Worm (Caenorhabditis elegans) whole organism, L4 larva: Measurements from ENCODE around the gene dph-1.

Experiments used
- F10B5.3 ChIP-seq: sonication (generic microtip); optimal IDR thresholded peaks from 2 replicates; lab custom pipeline; 2016; ENCODE audit warnings: mild to moderate bottlenecking, missing genetic modification characterization, missing compliant biosample characterization
- F44E2.7 ChIP-seq: fragments of 200-800 bp; sonication (Bioruptor generic); IDR thresholded peaks from 2 replicates; pipeline ENCODE4 v2.1.2; 2022; ENCODE audit warnings: missing genetic modification characterization, missing compliant biosample characterization
- R02D3.7 ChIP-seq: fragments of 150-350 bp; sonication (generic microtip); optimal IDR thresholded peaks from 3 replicates; lab custom pipeline; 2014; ENCODE audit warnings: missing biosample characterization, missing genetic modification characterization
- T26A8.4 ChIP-seq: fragments of 200-800 bp; sonication (Bioruptor generic); IDR thresholded peaks from 2 replicates; pipeline ENCODE4 v1.3.6; 2022; ENCODE audit warnings: missing genetic modification characterization, missing compliant biosample characterization
- Y48G9A.11 ChIP-seq: fragments of 200-800 bp; sonication (Bioruptor generic); IDR thresholded peaks from 2 replicates; pipeline ENCODE4 v1.3.6; 2022; ENCODE audit warnings: missing genetic modification reagents, missing genetic modification characterization, missing compliant biosample characterization
- Y5F2A.4 ChIP-seq: fragments of 200-800 bp; sonication (Bioruptor generic); optimal IDR thresholded peaks from 2 replicates; lab custom pipeline; 2018; ENCODE audit warnings: mild to moderate bottlenecking, missing genetic modification characterization, missing compliant biosample characterization
- Y75B8A.6 ChIP-seq: fragments of 200-800 bp; sonication (Bioruptor generic); IDR thresholded peaks from 2 replicates; pipeline ENCODE4 v1.3.6; 2022; ENCODE audit warnings: missing genetic modification reagents, missing genetic modification characterization, missing compliant biosample characterization
- ZK337.2 ChIP-seq: fragments of 200-800 bp; sonication (Bioruptor generic); IDR thresholded peaks from 2 replicates; pipeline ENCODE4 v1.3.6; 2022; ENCODE audit warnings: missing genetic modification reagents, missing genetic modification characterization, missing compliant biosample characterization
- aha-1 ChIP-seq: fragments of 150-350 bp; peaks from one replicate; lab custom pipeline; 2014; ENCODE audit warnings: missing biosample characterization, missing genetic modification characterization
- aly-2 ChIP-seq: sonication (generic microtip); optimal IDR thresholded peaks from 2 replicates; lab custom pipeline; 2018; ENCODE audit warnings: missing biosample characterization, missing genetic modification characterization
- ama-1 ChIP-seq: fragments of 150-350 bp; optimal IDR thresholded peaks from 2 replicates; lab custom pipeline; 2014; ENCODE audit warnings: inconsistent platforms, mixed read lengths
- ceh-20 ChIP-seq: fragments of 200-800 bp; sonication (Bioruptor generic); IDR thresholded peaks from 2 replicates; pipeline ENCODE4 v1.3.6; 2022; ENCODE audit warnings: missing genetic modification reagents, missing genetic modification characterization, missing compliant biosample characterization
- ceh-28 ChIP-seq: fragments of 150-350 bp; optimal IDR thresholded peaks from 2 replicates; lab custom pipeline; 2014; ENCODE audit warnings: missing biosample characterization, missing genetic modification reagents, missing genetic modification characterization
- ces-1 ChIP-seq: fragments of 150-350 bp; sonication (generic microtip); optimal IDR thresholded peaks from 4 replicates; lab custom pipeline; 2014; ENCODE audit warnings: missing biosample characterization, missing genetic modification reagents, missing genetic modification characterization
- ctbp-1 ChIP-seq: fragments of 200-800 bp; sonication (Bioruptor generic); IDR thresholded peaks from 2 replicates; pipeline ENCODE4 v1.3.6; 2022; ENCODE audit warnings: missing genetic modification reagents, missing genetic modification characterization, missing compliant biosample characterization
- dpl-1 ChIP-seq: fragments of 150-350 bp; optimal IDR thresholded peaks from 2 replicates; lab custom pipeline; 2014; ENCODE audit warnings: missing biosample characterization, missing genetic modification reagents, missing genetic modification characterization
- dve-1 ChIP-seq: sonication (generic microtip); optimal IDR thresholded peaks from 2 replicates; lab custom pipeline; 2017; ENCODE audit warnings: antibody characterized with exemption, mild to moderate bottlenecking, missing genetic modification characterization, missing compliant biosample characterization; ENCODE audit not compliant: insufficient read depth
- egl-43 ChIP-seq: fragments of 200-800 bp; sonication (Bioruptor generic); IDR thresholded peaks from 2 replicates; pipeline ENCODE4 v1.3.6; 2022; ENCODE audit warnings: missing genetic modification reagents, missing genetic modification characterization, missing compliant biosample characterization
- fkh-10 ChIP-seq: fragments of 150-350 bp; optimal IDR thresholded peaks from 2 replicates; lab custom pipeline; 2014; ENCODE audit warnings: missing biosample characterization, missing genetic modification reagents, missing genetic modification characterization
- fos-1 ChIP-seq: fragments of 150-350 bp; optimal IDR thresholded peaks from 2 replicates; lab custom pipeline; 2014; ENCODE audit warnings: missing biosample characterization, missing genetic modification characterization
- gei-8 ChIP-seq: fragments of 200-800 bp; sonication (Bioruptor generic); optimal IDR thresholded peaks from 2 replicates; lab custom pipeline; 2018; ENCODE audit warnings: mild to moderate bottlenecking, missing genetic modification characterization, missing compliant biosample characterization
- hif-1 ChIP-seq, 2 experiments: sonication (generic microtip); optimal IDR thresholded peaks; 2 replicates each; lab custom pipeline; 2016 to 2017; ENCODE audit warnings: missing compliant biosample characterization in 2 of 2, missing genetic modification characterization in 2 of 2, missing genetic modification reagents in 2 of 2, missing genotype in 2 of 2, mild to moderate bottlenecking in 1 of 2
- hlh-11 ChIP-seq: fragments of 200-800 bp; sonication (Bioruptor generic); optimal IDR thresholded peaks from 2 replicates; lab custom pipeline; 2018; ENCODE audit warnings: mild to moderate bottlenecking, missing genetic modification characterization, missing compliant biosample characterization
- hlh-30 ChIP-seq: sonication (generic microtip); optimal IDR thresholded peaks from 2 replicates; lab custom pipeline; 2017; ENCODE audit warnings: antibody characterized with exemption, mild to moderate bottlenecking, missing genetic modification characterization, missing compliant biosample characterization; ENCODE audit not compliant: insufficient read depth
- jun-1 ChIP-seq: fragments of 150-350 bp; optimal IDR thresholded peaks from 2 replicates; lab custom pipeline; 2014; ENCODE audit warnings: missing biosample characterization, missing genetic modification reagents, missing genetic modification characterization
- lim-7 ChIP-seq: fragments of 200-800 bp; sonication (Bioruptor generic); IDR thresholded peaks from 2 replicates; pipeline ENCODE4 v1.3.6; 2022; ENCODE audit warnings: missing genetic modification characterization, missing compliant biosample characterization
- lin-38 ChIP-seq: fragments of 200-800 bp; sonication (Bioruptor generic); IDR thresholded peaks from 2 replicates; pipeline ENCODE4 v1.3.6; 2022; ENCODE audit warnings: missing genetic modification reagents, missing genetic modification characterization, missing compliant biosample characterization
- lin-39 ChIP-seq: fragments of 150-350 bp; optimal IDR thresholded peaks from 2 replicates; lab custom pipeline; 2014; ENCODE audit warnings: missing biosample characterization, missing genetic modification reagents, missing genetic modification characterization
- lsy-2 ChIP-seq, 2 experiments: fragments of 150-350 bp in 1 of 2; sonication (generic microtip) in 1 of 2; optimal IDR thresholded peaks; 2 replicates each; lab custom pipeline; 2014 to 2017; ENCODE audit warnings: missing biosample characterization in 2 of 2, missing genetic modification characterization in 2 of 2
- madf-9 ChIP-seq: fragments of 200-800 bp; sonication (Bioruptor generic); conservative IDR thresholded peaks from 2 replicates; pipeline ENCODE4 v1.3.6; 2022; ENCODE audit warnings: missing genetic modification reagents, missing genetic modification characterization, missing compliant biosample characterization
- mdl-1 ChIP-seq, 2 experiments: fragments of 150-350 bp in 1 of 2; sonication (generic microtip) in 1 of 2; optimal IDR thresholded peaks; 2 replicates each; lab custom pipeline; 2014 to 2017; ENCODE audit warnings: missing biosample characterization in 2 of 2, missing genetic modification characterization in 2 of 2
- mdt-29 ChIP-seq: fragments of 200-800 bp; sonication (Bioruptor generic); IDR thresholded peaks from 2 replicates; pipeline ENCODE4 v1.3.6; 2022; ENCODE audit warnings: missing genetic modification reagents, missing genetic modification characterization, missing compliant biosample characterization
- mep-1 ChIP-seq: fragments of 150-350 bp; sonication (generic microtip); optimal IDR thresholded peaks from 3 replicates; lab custom pipeline; 2014; ENCODE audit warnings: missing biosample characterization, missing genetic modification characterization
- mes-2 ChIP-seq: sonication (generic microtip); optimal IDR thresholded peaks from 2 replicates; lab custom pipeline; 2016; ENCODE audit warnings: missing genotype, mild to moderate bottlenecking, missing genetic modification characterization, missing compliant biosample characterization; ENCODE audit not compliant: poor library complexity, severe bottlenecking
- nhr-237 ChIP-seq: sonication (generic microtip); optimal IDR thresholded peaks from 2 replicates; lab custom pipeline; 2017; ENCODE audit warnings: missing biosample characterization, missing genetic modification characterization
- nhr-41 ChIP-seq: fragments of 200-800 bp; sonication (Bioruptor generic); IDR thresholded peaks from 2 replicates; pipeline ENCODE4 v1.3.6; 2022; ENCODE audit warnings: missing genetic modification reagents, missing genetic modification characterization, missing compliant biosample characterization
- nhr-48 ChIP-seq: sonication (generic microtip); optimal IDR thresholded peaks from 2 replicates; lab custom pipeline; 2016; ENCODE audit warnings: mild to moderate bottlenecking, missing genetic modification characterization, missing compliant biosample characterization
- pha-4 ChIP-seq, 2 experiments: fragments of 150-350 bp in 1 of 2; fragments of 200-800 bp in 1 of 2; sonication (Bioruptor generic) in 1 of 2; IDR thresholded peaks in 1 of 2; optimal IDR thresholded peaks in 1 of 2; 2 replicates each; pipeline versions ENCODE4 v1.3.6 to Lab custom; 2014 to 2022; ENCODE audit warnings: missing genetic modification characterization in 2 of 2, missing genetic modification reagents in 2 of 2, missing biosample characterization in 1 of 2, missing compliant biosample characterization in 1 of 2
- php-3 ChIP-seq: fragments of 200-800 bp; sonication (Bioruptor generic); IDR thresholded peaks from 2 replicates; pipeline ENCODE4 v1.3.6; 2022; ENCODE audit warnings: missing genetic modification reagents, missing genetic modification characterization, missing compliant biosample characterization
- rbr-2 ChIP-seq: sonication (generic microtip); optimal IDR thresholded peaks from 2 replicates; lab custom pipeline; 2016; ENCODE audit warnings: missing genotype, missing genetic modification characterization, missing compliant biosample characterization
- saeg-2 ChIP-seq: fragments of 200-800 bp; sonication (Bioruptor generic); IDR thresholded peaks from 2 replicates; pipeline ENCODE4 v1.3.6; 2022; ENCODE audit warnings: missing genetic modification reagents, missing genetic modification characterization, missing compliant biosample characterization
- unc-130 ChIP-seq: sonication (generic microtip); optimal IDR thresholded peaks from 2 replicates; lab custom pipeline; 2016; ENCODE audit warnings: missing genetic modification reagents, missing genetic modification characterization, missing compliant biosample characterization
- zfp-2 ChIP-seq: sonication (generic microtip); optimal IDR thresholded peaks from 2 replicates; lab custom pipeline; 2016; ENCODE audit warnings: mild to moderate bottlenecking, missing genetic modification characterization, missing compliant biosample characterization
- zfp-3 ChIP-seq: fragments of 200-800 bp; sonication (Bioruptor generic); conservative IDR thresholded peaks from 2 replicates; pipeline ENCODE4 v1.3.6; 2022; ENCODE audit warnings: missing genetic modification reagents, missing genetic modification characterization, missing compliant biosample characterization
- zip-11 ChIP-seq: fragments of 200-800 bp; sonication (Bioruptor generic); IDR thresholded peaks from 2 replicates; pipeline ENCODE4 v1.3.6; 2022; ENCODE audit warnings: missing genetic modification characterization, missing compliant biosample characterization
- ztf-11 ChIP-seq: fragments of 150-350 bp; optimal IDR thresholded peaks from 2 replicates; lab custom pipeline; 2014; ENCODE audit warnings: missing biosample characterization, missing genetic modification characterization

dph-1 gene

DNA sequence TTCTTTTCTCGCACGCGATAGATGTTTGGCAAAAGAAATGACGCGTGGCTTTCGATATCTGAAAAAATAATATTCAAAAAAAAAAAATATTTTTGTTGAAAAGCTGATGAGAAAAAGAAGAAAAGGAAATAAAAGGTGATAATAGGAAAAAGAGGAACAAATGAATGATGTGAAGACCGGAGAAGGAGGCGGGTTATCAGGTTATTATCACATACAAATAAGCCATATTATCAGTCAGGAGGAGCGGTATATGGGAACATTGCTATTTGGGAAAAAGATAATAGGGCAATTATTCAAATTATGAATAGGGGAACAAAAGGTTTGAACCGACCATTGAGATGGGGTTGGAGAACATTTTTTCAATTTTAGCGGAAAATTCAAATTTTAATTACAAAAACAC, 32.5 kb upstream of the dph-1 start:
- no peak for TF ChIP-seq lim-7
- no peak for TF ChIP-seq Y75B8A.6
- TF ChIP-seq T26A8.4 (GFP tag; lab: Robert Waterston, UW), result no peak
- no peak for TF ChIP-seq Y5F2A.4 (GFP tag; lab: Kevin White, UChicago)
- TF ChIP-seq aly-2 (tag; lab: Kevin White, UChicago), result no peak
- TF ChIP-seq unc-130 (GFP tag; lab: Kevin White, UChicago), result no peak
- TF ChIP-seq R02D3.7, result no peak
- no peak for TF ChIP-seq mdt-29
- no peak for TF ChIP-seq lin-39 (tag; lab: Kevin White, UChicago)
- no peak for TF ChIP-seq ceh-28 (tag; lab: Kevin White, UChicago)
- TF ChIP-seq zip-11 (GFP tag; lab: Robert Waterston, UW), result no peak
- no peak for TF ChIP-seq gei-8 (GFP tag; lab: Kevin White, UChicago)
- TF ChIP-seq zfp-3, result no peak
- no peak for TF ChIP-seq nhr-237 (tag; lab: Kevin White, UChicago)
- TF ChIP-seq dpl-1 (GFP tag; lab: Kevin White, UChicago), result no peak
- no peak for TF ChIP-seq ctbp-1 (GFP tag; lab: Robert Waterston, UW)
- no peak for TF ChIP-seq Y48G9A.11 (GFP tag; lab: Robert Waterston, UW)
- TF ChIP-seq saeg-2 (GFP tag; lab: Robert Waterston, UW), result no peak
- TF ChIP-seq jun-1, result no peak
- no peak for TF ChIP-seq F10B5.3 (tag; lab: Kevin White, UChicago)

DNA sequence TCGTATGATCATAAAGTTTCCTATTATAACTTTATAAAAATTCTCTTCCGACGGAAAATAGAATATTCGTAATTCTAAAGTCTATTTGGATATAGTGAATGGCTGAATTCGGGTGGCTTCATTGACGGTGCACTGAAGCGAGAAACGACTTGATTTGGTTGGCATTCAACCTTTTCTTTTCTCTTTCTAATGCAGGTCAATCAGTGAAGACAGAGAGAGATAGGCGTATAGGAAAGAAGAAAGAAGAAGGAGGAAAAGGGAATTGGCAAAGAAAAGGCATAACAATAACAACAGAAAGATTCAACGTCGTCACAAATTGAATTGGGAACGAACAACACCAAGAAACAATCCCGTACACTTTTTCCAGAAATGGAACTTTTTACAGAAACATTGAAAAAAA, 31.2 kb upstream of the dph-1 start:
- TF ChIP-seq zfp-2, result no peak
- no peak for TF ChIP-seq ZK337.2 (GFP tag; lab: Robert Waterston, UW)
- no peak for TF ChIP-seq php-3 (GFP tag; lab: Robert Waterston, UW)
- TF ChIP-seq, all 104 proteins: peak for 0

DNA sequence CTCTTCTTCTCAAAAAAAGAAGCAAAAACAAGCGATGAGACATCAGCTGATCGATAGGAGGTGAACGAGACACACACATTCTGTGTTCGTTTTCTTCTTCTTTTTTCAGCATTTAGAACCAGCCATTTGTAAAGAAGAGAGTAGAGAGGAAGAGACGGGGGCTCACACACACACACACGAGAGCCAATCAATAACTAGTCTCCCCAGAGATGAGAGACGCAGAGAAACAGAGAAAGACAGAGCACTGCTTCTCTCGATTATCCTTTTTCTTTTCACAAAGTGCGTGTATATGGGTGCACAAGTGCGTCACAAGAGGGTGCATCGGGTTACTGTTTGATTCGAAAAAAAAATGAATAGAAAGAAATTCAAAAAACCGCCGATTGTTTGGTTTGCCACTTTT, 29.3 kb upstream of the dph-1 start:
- TF ChIP-seq lin-38 (GFP tag; lab: Robert Waterston, UW) (0 out of 2 replicates have a peak, but pooled peaks have one; percentile 18), fos-1 (tag; lab: Kevin White, UChicago) (no peak), F44E2.7 (GFP tag; lab: Robert Waterston, UW) (no peak), ceh-20 (0 out of 2 replicates have a peak, but pooled peaks have one; percentile 52), saeg-2 (GFP tag; lab: Robert Waterston, UW) (peak; percentile 9; the same call in 1 of the 2 replicates), egl-43 (peak; percentile 72), jun-1 (no peak), mdl-1 (tag; optimal IDR thresholded peaks at IDR 0.05; lab: Kevin White, UChicago) (peak in 1 of 2 experiments; percentile 56), hlh-11 (tag; lab: Kevin White, UChicago) (peak; percentile 78), aha-1 (tag; lab: Kevin White, UChicago) (peak; percentile 94), ztf-11 (tag; lab: Kevin White, UChicago) (no peak), nhr-41 (GFP tag; lab: Robert Waterston, UW) (no peak), pha-4 (GFP tag; IDR thresholded peaks at IDR 0.05; lab: Robert Waterston, UW) (peak; percentile 52), pha-4 (tag; optimal IDR thresholded peaks at IDR 0.05; lab: Kevin White, UChicago) (no peak), mep-1 (tag; lab: Kevin White, UChicago) (peak; percentile 74), mes-2 (tag; lab: Kevin White, UChicago) (peak; percentile 20), ama-1 (lab: Kevin White, UChicago) (no peak), lin-39 (tag; lab: Kevin White, UChicago) (peak; percentile 61), rbr-2 (tag; lab: Kevin White, UChicago) (peak; percentile 85), hlh-30 (tag; lab: Kevin White, UChicago) (peak; percentile 73), nhr-48 (tag; lab: Kevin White, UChicago) (peak; percentile 33), hif-1 (tag; optimal IDR thresholded peaks at IDR 0.05; lab: Kevin White, UChicago) (peak in 1 of 2 experiments; percentile 65), Y48G9A.11 (GFP tag; lab: Robert Waterston, UW) (no peak), nhr-237 (tag; lab: Kevin White, UChicago) (no peak), madf-9 (GFP tag; lab: Robert Waterston, UW) (no peak), R02D3.7 (no peak), ces-1 (GFP tag; lab: Kevin White, UChicago) (peak; percentile 43), dpl-1 (GFP tag; lab: Kevin White, UChicago) (peak; percentile 29), lsy-2 (tag; optimal IDR thresholded peaks at IDR 0.05; lab: Kevin White, UChicago) (peak; percentile 60 to 81), T26A8.4 (GFP tag; lab: Robert Waterston, UW) (peak; percentile 50; the same call in 1 of the 2 replicates), ceh-28 (tag; lab: Kevin White, UChicago) (peak; percentile 67), dve-1 (tag; lab: Kevin White, UChicago) (peak; percentile 32), fkh-10 (GFP tag; lab: Kevin White, UChicago) (peak; percentile 93)
